Worm (Caenorhabditis elegans) whole organism, L4 larva: ENCODE results near the gene rps-23.

ENCODE experiments used
- D1046.2 ChIP-seq: fragments of 200-800 bp; sonication (Bioruptor generic); IDR thresholded peaks from 2 replicates; pipeline ENCODE4 v1.3.6; 2022; ENCODE audit warnings: missing genetic modification characterization, missing compliant biosample characterization
- F10B5.3 ChIP-seq: sonication (generic microtip); optimal IDR thresholded peaks from 2 replicates; lab custom pipeline; 2016; ENCODE audit warnings: mild to moderate bottlenecking, missing genetic modification characterization, missing compliant biosample characterization
- F26F4.8 ChIP-seq: fragments of 200-800 bp; sonication (Bioruptor generic); conservative IDR thresholded peaks from 2 replicates; pipeline ENCODE4 v1.3.6; 2022; ENCODE audit warnings: missing genetic modification characterization, missing compliant biosample characterization
- F44E2.7 ChIP-seq: fragments of 200-800 bp; sonication (Bioruptor generic); IDR thresholded peaks from 2 replicates; pipeline ENCODE4 v2.1.2; 2022; ENCODE audit warnings: missing genetic modification characterization, missing compliant biosample characterization
- F49E8.2 ChIP-seq: sonication (generic microtip); optimal IDR thresholded peaks from 2 replicates; lab custom pipeline; 2016; ENCODE audit warnings: missing compliant biosample characterization, mild to moderate bottlenecking, missing genetic modification characterization, borderline replicate concordance
- T26A8.4 ChIP-seq: fragments of 200-800 bp; sonication (Bioruptor generic); IDR thresholded peaks from 2 replicates; pipeline ENCODE4 v1.3.6; 2022; ENCODE audit warnings: missing genetic modification characterization, missing compliant biosample characterization
- Y5F2A.4 ChIP-seq: fragments of 200-800 bp; sonication (Bioruptor generic); optimal IDR thresholded peaks from 2 replicates; lab custom pipeline; 2018; ENCODE audit warnings: mild to moderate bottlenecking, missing genetic modification characterization, missing compliant biosample characterization
- ZK337.2 ChIP-seq: fragments of 200-800 bp; sonication (Bioruptor generic); IDR thresholded peaks from 2 replicates; pipeline ENCODE4 v1.3.6; 2022; ENCODE audit warnings: missing genetic modification reagents, missing genetic modification characterization, missing compliant biosample characterization
- aha-1 ChIP-seq: fragments of 150-350 bp; peaks from one replicate; lab custom pipeline; 2014; ENCODE audit warnings: missing biosample characterization, missing genetic modification characterization
- aly-2 ChIP-seq: sonication (generic microtip); optimal IDR thresholded peaks from 2 replicates; lab custom pipeline; 2018; ENCODE audit warnings: missing biosample characterization, missing genetic modification characterization
- arid-1 ChIP-seq: fragments of 200-800 bp; sonication (Bioruptor generic); conservative IDR thresholded peaks from 2 replicates; pipeline ENCODE4 v1.3.6; 2022; ENCODE audit warnings: missing genetic modification reagents, missing genetic modification characterization, missing compliant biosample characterization
- attf-4 ChIP-seq: sonication (generic microtip); optimal IDR thresholded peaks from 3 replicates; lab custom pipeline; 2017; ENCODE audit warnings: missing biosample characterization, missing genetic modification characterization
- ceh-62 ChIP-seq: sonication (generic microtip); optimal IDR thresholded peaks from 2 replicates; lab custom pipeline; 2017; ENCODE audit warnings: missing biosample characterization, missing genetic modification characterization
- ces-1 ChIP-seq: fragments of 150-350 bp; sonication (generic microtip); optimal IDR thresholded peaks from 4 replicates; lab custom pipeline; 2014; ENCODE audit warnings: missing biosample characterization, missing genetic modification reagents, missing genetic modification characterization
- daf-12 ChIP-seq: fragments of 150-350 bp; optimal IDR thresholded peaks from 2 replicates; lab custom pipeline; 2014; ENCODE audit warnings: missing biosample characterization, missing genetic modification reagents, missing genetic modification characterization
- daf-19 ChIP-seq: fragments of 200-800 bp; sonication (Bioruptor generic); conservative IDR thresholded peaks from 2 replicates; pipeline ENCODE4 v1.3.6; 2022; ENCODE audit warnings: missing genetic modification characterization, missing compliant biosample characterization
- daf-8 ChIP-seq: fragments of 200-800 bp; sonication (Bioruptor generic); IDR thresholded peaks from 2 replicates; pipeline ENCODE4 v1.3.6; 2022; ENCODE audit warnings: missing genetic modification characterization, missing compliant biosample characterization
- dmd-9 ChIP-seq: fragments of 200-800 bp; sonication (Bioruptor generic); IDR thresholded peaks from 2 replicates; pipeline ENCODE4 v1.3.6; 2022; ENCODE audit warnings: missing genetic modification reagents, missing genetic modification characterization, missing compliant biosample characterization
- duxl-1 ChIP-seq: sonication (generic microtip); optimal IDR thresholded peaks from 2 replicates; lab custom pipeline; 2016; ENCODE audit warnings: mild to moderate bottlenecking, missing genetic modification characterization, moderate library complexity, missing compliant biosample characterization; ENCODE audit not compliant: poor library complexity
- egl-27 ChIP-seq: sonication (generic microtip); optimal IDR thresholded peaks from 3 replicates; lab custom pipeline; 2017; ENCODE audit warnings: missing biosample characterization, missing genetic modification reagents, missing genetic modification characterization
- fkh-10 ChIP-seq: fragments of 150-350 bp; optimal IDR thresholded peaks from 2 replicates; lab custom pipeline; 2014; ENCODE audit warnings: missing biosample characterization, missing genetic modification reagents, missing genetic modification characterization
- gei-8 ChIP-seq: fragments of 200-800 bp; sonication (Bioruptor generic); optimal IDR thresholded peaks from 2 replicates; lab custom pipeline; 2018; ENCODE audit warnings: mild to moderate bottlenecking, missing genetic modification characterization, missing compliant biosample characterization
- hlh-11 ChIP-seq: fragments of 200-800 bp; sonication (Bioruptor generic); optimal IDR thresholded peaks from 2 replicates; lab custom pipeline; 2018; ENCODE audit warnings: mild to moderate bottlenecking, missing genetic modification characterization, missing compliant biosample characterization
- hlh-30 ChIP-seq: sonication (generic microtip); optimal IDR thresholded peaks from 2 replicates; lab custom pipeline; 2017; ENCODE audit warnings: antibody characterized with exemption, mild to moderate bottlenecking, missing genetic modification characterization, missing compliant biosample characterization; ENCODE audit not compliant: insufficient read depth
- jun-1 ChIP-seq: fragments of 150-350 bp; optimal IDR thresholded peaks from 2 replicates; lab custom pipeline; 2014; ENCODE audit warnings: missing biosample characterization, missing genetic modification reagents, missing genetic modification characterization
- lim-7 ChIP-seq: fragments of 200-800 bp; sonication (Bioruptor generic); IDR thresholded peaks from 2 replicates; pipeline ENCODE4 v1.3.6; 2022; ENCODE audit warnings: missing genetic modification characterization, missing compliant biosample characterization
- lin-1 ChIP-seq: fragments of 200-800 bp; sonication (Bioruptor generic); IDR thresholded peaks from 2 replicates; pipeline ENCODE4 v1.3.6; 2022; ENCODE audit warnings: missing genetic modification reagents, missing genetic modification characterization, missing compliant biosample characterization
- lin-13 ChIP-seq: fragments of 150-350 bp; optimal IDR thresholded peaks from 2 replicates; lab custom pipeline; 2014; ENCODE audit warnings: missing biosample characterization, missing genetic modification reagents, missing genetic modification characterization
- lin-38 ChIP-seq: fragments of 200-800 bp; sonication (Bioruptor generic); IDR thresholded peaks from 2 replicates; pipeline ENCODE4 v1.3.6; 2022; ENCODE audit warnings: missing genetic modification reagents, missing genetic modification characterization, missing compliant biosample characterization
- lsy-2 ChIP-seq, 2 experiments: fragments of 150-350 bp in 1 of 2; sonication (generic microtip) in 1 of 2; optimal IDR thresholded peaks; 2 replicates each; lab custom pipeline; 2014 to 2017; ENCODE audit warnings: missing biosample characterization in 2 of 2, missing genetic modification characterization in 2 of 2
- madf-5 ChIP-seq, 2 experiments: fragments of 200-800 bp; sonication (Bioruptor generic); IDR thresholded peaks; 2 replicates each; pipeline ENCODE4 v1.3.6; 2022; ENCODE audit warnings: missing compliant biosample characterization in 2 of 2, missing genetic modification characterization in 2 of 2
- madf-9 ChIP-seq: fragments of 200-800 bp; sonication (Bioruptor generic); conservative IDR thresholded peaks from 2 replicates; pipeline ENCODE4 v1.3.6; 2022; ENCODE audit warnings: missing genetic modification reagents, missing genetic modification characterization, missing compliant biosample characterization
- mdl-1 ChIP-seq, 2 experiments: fragments of 150-350 bp in 1 of 2; sonication (generic microtip) in 1 of 2; optimal IDR thresholded peaks; 2 replicates each; lab custom pipeline; 2014 to 2017; ENCODE audit warnings: missing biosample characterization in 2 of 2, missing genetic modification characterization in 2 of 2
- mep-1 ChIP-seq: fragments of 150-350 bp; sonication (generic microtip); optimal IDR thresholded peaks from 3 replicates; lab custom pipeline; 2014; ENCODE audit warnings: missing biosample characterization, missing genetic modification characterization
- mxl-3 ChIP-seq: fragments of 200-800 bp; sonication (Bioruptor generic); optimal IDR thresholded peaks from 2 replicates; lab custom pipeline; 2018; ENCODE audit warnings: mild to moderate bottlenecking, missing genetic modification characterization, missing compliant biosample characterization
- nhr-102 ChIP-seq: sonication (generic microtip); optimal IDR thresholded peaks from 2 replicates; lab custom pipeline; 2016; ENCODE audit warnings: mild to moderate bottlenecking, missing genetic modification characterization, moderate library complexity, missing compliant biosample characterization
- nhr-25 ChIP-seq: sonication (generic microtip); optimal IDR thresholded peaks from 2 replicates; lab custom pipeline; 2017; ENCODE audit warnings: missing genetic modification characterization, mild to moderate bottlenecking, missing compliant biosample characterization, antibody characterized with exemption, moderate library complexity, borderline replicate concordance; ENCODE audit not compliant: insufficient read depth
- nhr-28 ChIP-seq: fragments of 150-350 bp; optimal IDR thresholded peaks from 2 replicates; lab custom pipeline; 2014; ENCODE audit warnings: missing biosample characterization, missing genetic modification characterization
- nhr-41 ChIP-seq: fragments of 200-800 bp; sonication (Bioruptor generic); IDR thresholded peaks from 2 replicates; pipeline ENCODE4 v1.3.6; 2022; ENCODE audit warnings: missing genetic modification reagents, missing genetic modification characterization, missing compliant biosample characterization
- nhr-48 ChIP-seq: sonication (generic microtip); optimal IDR thresholded peaks from 2 replicates; lab custom pipeline; 2016; ENCODE audit warnings: mild to moderate bottlenecking, missing genetic modification characterization, missing compliant biosample characterization
- pha-4 ChIP-seq, 2 experiments: fragments of 150-350 bp in 1 of 2; fragments of 200-800 bp in 1 of 2; sonication (Bioruptor generic) in 1 of 2; IDR thresholded peaks in 1 of 2; optimal IDR thresholded peaks in 1 of 2; 2 replicates each; pipeline versions ENCODE4 v1.3.6 to Lab custom; 2014 to 2022; ENCODE audit warnings: missing genetic modification characterization in 2 of 2, missing genetic modification reagents in 2 of 2, missing biosample characterization in 1 of 2, missing compliant biosample characterization in 1 of 2
- rbr-2 ChIP-seq: sonication (generic microtip); optimal IDR thresholded peaks from 2 replicates; lab custom pipeline; 2016; ENCODE audit warnings: missing genotype, missing genetic modification characterization, missing compliant biosample characterization
- set-16 ChIP-seq: fragments of 200-800 bp; sonication (Bioruptor generic); IDR thresholded peaks from 2 replicates; pipeline ENCODE4 v1.3.6; 2022; ENCODE audit warnings: missing genetic modification reagents, missing genetic modification characterization, missing compliant biosample characterization
- skn-1 ChIP-seq: fragments of 150-350 bp; optimal IDR thresholded peaks from 2 replicates; lab custom pipeline; 2014; ENCODE audit warnings: missing biosample characterization, missing genetic modification characterization
- snpc-1.2 ChIP-seq: fragments of 200-800 bp; sonication (Bioruptor generic); IDR thresholded peaks from 2 replicates; pipeline ENCODE4 v1.3.6; 2022; ENCODE audit warnings: missing genetic modification reagents, missing genetic modification characterization, missing compliant biosample characterization
- snpc-4 ChIP-seq: fragments of 150-350 bp; optimal IDR thresholded peaks from 2 replicates; lab custom pipeline; 2014; ENCODE audit warnings: missing biosample characterization, missing genetic modification characterization
- zip-2 ChIP-seq: fragments of 150-350 bp; optimal IDR thresholded peaks from 2 replicates; lab custom pipeline; 2014; ENCODE audit warnings: missing biosample characterization, missing genetic modification characterization
- ztf-11 ChIP-seq: fragments of 150-350 bp; optimal IDR thresholded peaks from 2 replicates; lab custom pipeline; 2014; ENCODE audit warnings: missing biosample characterization, missing genetic modification characterization
- ztf-7 ChIP-seq: fragments of 150-350 bp; optimal IDR thresholded peaks from 2 replicates; lab custom pipeline; 2014; ENCODE audit warnings: missing biosample characterization, missing genetic modification characterization

Gene rps-23

DNA sequence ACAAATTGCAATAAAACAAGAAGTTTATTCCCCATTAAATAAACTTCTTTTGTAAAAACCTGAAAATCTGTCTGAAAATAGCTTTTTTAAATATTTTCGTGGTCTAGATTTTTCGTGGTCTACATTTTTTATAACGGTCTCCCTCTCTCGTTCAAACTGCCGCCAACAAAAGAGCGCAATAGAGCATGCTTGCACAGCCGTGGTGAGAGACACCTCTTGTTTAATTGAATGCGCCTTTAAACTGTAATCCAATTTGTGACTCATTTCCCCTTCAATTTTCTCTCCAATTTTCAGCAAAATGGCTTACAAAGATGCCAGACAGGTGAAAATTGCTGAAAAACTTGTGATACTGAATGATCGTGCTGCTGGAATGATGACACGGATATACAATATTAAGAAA, 13.3 kb upstream of the rps-23 start, which contains the start of gene gex-3 (continued):
- TF ChIP-seq madf-9 (no peak), jun-1 (tag; lab: Kevin White, UChicago) (no peak), D1046.2 (no peak), ceh-62 (tag; lab: Kevin White, UChicago) (no peak), nhr-25 (peak; percentile 25), hlh-11 (tag; lab: Kevin White, UChicago) (peak; percentile 50), daf-19 (GFP tag; lab: Robert Waterston, UW) (0 out of 2 replicates have a peak, but pooled peaks have one; percentile 32), pha-4 (GFP tag; IDR thresholded peaks at IDR 0.05; lab: Robert Waterston, UW) (no peak), pha-4 (tag; optimal IDR thresholded peaks at IDR 0.05; lab: Kevin White, UChicago) (peak; percentile 69)

DNA sequence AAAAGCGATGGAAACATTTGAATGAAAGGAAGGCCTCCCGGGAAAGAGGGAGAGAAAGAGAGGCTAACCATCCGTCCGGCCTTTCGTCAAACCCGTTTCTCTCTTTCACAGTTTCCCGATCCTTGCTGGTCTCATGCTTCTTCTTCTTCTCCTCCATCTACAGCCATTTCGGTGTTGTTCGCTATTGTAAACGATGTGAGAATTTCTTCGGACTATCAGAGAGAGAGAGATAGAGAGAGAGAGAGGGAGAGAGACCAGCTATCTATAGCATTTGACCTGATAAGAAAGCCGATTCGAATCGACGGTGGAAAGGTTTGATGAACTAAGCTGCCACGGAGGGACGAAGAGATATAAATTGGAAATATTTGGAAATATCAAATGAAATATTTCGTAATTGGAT, 12.6 kb upstream of the rps-23 start:
- no peak for TF ChIP-seq nhr-48 (tag; lab: Kevin White, UChicago)
- no peak for TF ChIP-seq aly-2
- TF ChIP-seq rbr-2 (tag; lab: Kevin White, UChicago), result no peak
- no peak for TF ChIP-seq ztf-11
- no peak for TF ChIP-seq gei-8 (GFP tag; lab: Kevin White, UChicago)
- TF ChIP-seq hlh-30 (tag; lab: Kevin White, UChicago), result peak; percentile 19
- TF ChIP-seq hlh-11 (tag; lab: Kevin White, UChicago), result peak; percentile 40
- no peak for TF ChIP-seq F44E2.7 (GFP tag; lab: Robert Waterston, UW)
- TF ChIP-seq lin-1 (GFP tag; lab: Robert Waterston, UW), result no peak
- TF ChIP-seq lin-38, result no peak
- no peak for TF ChIP-seq duxl-1 (tag; lab: Kevin White, UChicago)
- no peak for TF ChIP-seq daf-8
- no peak for TF ChIP-seq snpc-4
- no peak for TF ChIP-seq zip-2 (tag; lab: Kevin White, UChicago)
- TF ChIP-seq mxl-3, result peak; percentile 55
- no peak for TF ChIP-seq T26A8.4
- TF ChIP-seq aha-1 (tag; lab: Kevin White, UChicago), result peak; percentile 95
- no peak for TF ChIP-seq skn-1 (tag; lab: Kevin White, UChicago)
- no peak for TF ChIP-seq nhr-102 (tag; lab: Kevin White, UChicago)
- TF ChIP-seq nhr-41 (GFP tag; lab: Robert Waterston, UW), result no peak
- TF ChIP-seq nhr-28 (tag; lab: Kevin White, UChicago), result peak; percentile 32

DNA sequence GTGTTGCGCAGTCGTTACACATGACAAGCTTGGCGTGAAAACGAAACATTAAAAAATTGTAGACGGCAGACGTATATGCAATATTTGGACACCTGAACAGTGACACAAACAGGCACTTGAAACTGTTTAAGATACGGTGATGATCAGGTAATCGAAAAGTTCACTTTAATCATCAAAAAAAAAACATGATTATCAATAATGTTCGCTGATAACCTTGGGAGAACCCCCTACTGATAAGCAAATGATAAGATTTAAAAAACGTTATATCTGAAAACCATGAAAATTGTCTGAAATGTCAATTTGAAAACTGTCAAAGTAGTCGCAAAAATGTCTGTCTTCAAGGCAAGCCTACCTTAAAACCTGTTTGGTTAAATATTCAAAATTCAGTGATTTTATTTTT, 9.1 kb upstream of the rps-23 start:
- TF ChIP-seq nhr-48 (tag; lab: Kevin White, UChicago), result peak; percentile 38
- TF ChIP-seq ztf-11, result no peak
- TF ChIP-seq daf-12 (tag; lab: Kevin White, UChicago), result no peak
- no peak for TF ChIP-seq mep-1 (tag; lab: Kevin White, UChicago)
- TF ChIP-seq lsy-2 (tag; optimal IDR thresholded peaks at IDR 0.05; lab: Kevin White, UChicago), result peak in 1 of 2 experiments; percentile 17
- no peak for TF ChIP-seq arid-1 (GFP tag; lab: Robert Waterston, UW)
- TF ChIP-seq F49E8.2, result no peak
- no peak for TF ChIP-seq daf-8
- no peak for TF ChIP-seq snpc-1.2
- TF ChIP-seq madf-5 (GFP tag; IDR thresholded peaks at IDR 0.05; lab: Robert Waterston, UW), result no peak
- TF ChIP-seq ZK337.2 (GFP tag; lab: Robert Waterston, UW), result no peak
- no peak for TF ChIP-seq ceh-62 (tag; lab: Kevin White, UChicago)
- no peak for TF ChIP-seq lim-7 (GFP tag; lab: Robert Waterston, UW)
- no peak for TF ChIP-seq dmd-9
- TF ChIP-seq F26F4.8 (GFP tag; lab: Robert Waterston, UW), result no peak
- no peak for TF ChIP-seq fkh-10 (GFP tag; lab: Kevin White, UChicago)
- TF ChIP-seq ces-1 (GFP tag; lab: Kevin White, UChicago), result no peak
- peak; percentile 45 for TF ChIP-seq hlh-30 (tag; lab: Kevin White, UChicago)
- TF ChIP-seq mdl-1 (tag; optimal IDR thresholded peaks at IDR 0.05; lab: Kevin White, UChicago), result no peak
- TF ChIP-seq egl-27 (tag; lab: Kevin White, UChicago), result no peak
- TF ChIP-seq lin-13, result no peak
- TF ChIP-seq attf-4 (tag; lab: Kevin White, UChicago), result no peak
- TF ChIP-seq Y5F2A.4 (GFP tag; lab: Kevin White, UChicago), result no peak
- TF ChIP-seq F44E2.7 (GFP tag; lab: Robert Waterston, UW), result no peak
- peak; percentile 50 for TF ChIP-seq ztf-7 (tag; lab: Kevin White, UChicago)
- no peak for TF ChIP-seq F10B5.3 (tag; lab: Kevin White, UChicago)
- no peak for TF ChIP-seq set-16
